Worm (Caenorhabditis elegans) whole organism, L2 larva: Measurements from ENCODE around the gene F08G2.4.

Source experiments
- aly-2 ChIP-seq: fragments of 150-350 bp; optimal IDR thresholded peaks from 2 replicates; lab custom pipeline; 2014; ENCODE audit warnings: missing biosample characterization, missing genetic modification characterization
- gmeb-1 ChIP-seq: fragments of 150-350 bp; optimal IDR thresholded peaks from 2 replicates; lab custom pipeline; 2014; ENCODE audit warnings: missing biosample characterization, missing genetic modification characterization
- nhr-10 ChIP-seq: sonication (generic microtip); optimal IDR thresholded peaks from 2 replicates; lab custom pipeline; 2017; ENCODE audit warnings: missing biosample characterization, missing genetic modification characterization
- nhr-12 ChIP-seq: fragments of 150-350 bp; optimal IDR thresholded peaks from 2 replicates; lab custom pipeline; 2014; ENCODE audit warnings: missing biosample characterization, missing genetic modification characterization
- zag-1 ChIP-seq: fragments of 150-350 bp; optimal IDR thresholded peaks from 2 replicates; lab custom pipeline; 2014; ENCODE audit warnings: missing biosample characterization, missing genetic modification characterization
- ztf-4 ChIP-seq: fragments of 150-350 bp; optimal IDR thresholded peaks from 2 replicates; lab custom pipeline; 2014; ENCODE audit warnings: missing biosample characterization, missing genetic modification characterization

DNA sequence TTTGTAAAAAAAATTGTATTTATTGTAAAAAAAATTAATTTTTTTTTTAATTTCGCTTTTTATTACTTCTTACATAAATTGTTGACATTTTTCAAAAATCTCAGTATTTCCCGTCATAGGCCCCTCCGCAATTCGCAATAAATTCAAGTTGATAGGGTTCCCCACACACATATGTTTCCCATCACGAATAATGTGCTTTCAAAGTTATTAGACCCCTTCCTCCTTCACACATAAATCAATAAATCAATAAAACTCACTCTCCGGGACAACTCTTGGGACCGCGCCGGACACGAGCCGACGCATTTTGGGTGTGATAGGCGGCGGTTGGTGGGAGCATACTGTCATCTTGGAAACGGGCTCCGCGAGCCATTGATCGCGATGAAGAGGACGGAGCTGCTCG is 9.1 kb downstream of the F08G2.4 start:
- TF ChIP-seq aly-2 = no peak
- TF ChIP-seq nhr-12 (tag; lab: Kevin White, UChicago) = no peak
- no peak for TF ChIP-seq gmeb-1 (tag; lab: Kevin White, UChicago)
- TF ChIP-seq nhr-10 (tag; lab: Kevin White, UChicago) = no peak
- no peak for TF ChIP-seq ztf-4 (tag; lab: Kevin White, UChicago)
- TF ChIP-seq zag-1 (tag; lab: Kevin White, UChicago) = no peak
